Worm (Caenorhabditis elegans): ENCODE results near the gene B0496.11.

The B0496.11 gene

DNA sequence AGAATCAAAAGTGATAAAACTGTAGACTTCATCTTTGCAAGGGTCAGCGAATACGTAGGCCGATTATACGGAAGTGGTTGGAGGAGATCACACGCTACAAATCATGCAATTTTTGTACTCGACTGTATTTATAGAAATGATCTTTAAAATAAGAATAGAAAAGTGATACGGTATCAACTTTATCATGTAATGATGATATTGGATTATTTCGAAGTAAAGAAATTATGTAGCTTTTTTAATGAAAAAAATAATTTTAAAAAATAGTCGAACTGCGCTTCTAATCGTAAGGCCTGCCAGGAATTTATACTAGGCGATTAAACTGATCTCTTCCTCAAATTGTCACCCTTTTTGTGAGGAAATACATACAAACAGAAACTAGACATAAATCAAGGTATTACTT lies at the start of gene B0496.11:
B0496.11 (minus strand) TSS at position 101 of the 400 bp plus-strand sequence.
- TF ChIP-seq F13C5.2 (tag; optimal IDR thresholded peaks at IDR 0.05) (no peak), tbx-37 (GFP tag; conservative IDR thresholded peaks at IDR 0.05) (no peak), B0310.2 (tag; optimal IDR thresholded peaks at IDR 0.05) (no peak), hmg-4 (GFP tag; optimal IDR thresholded peaks at IDR 0.05) (no peak), scrt-1 (GFP tag; IDR thresholded peaks at IDR 0.05) (no peak), hnd-1 (tag; optimal IDR thresholded peaks at IDR 0.05) (no peak), pes-1 (GFP tag; IDR thresholded peaks at IDR 0.05) (no peak), aly-1 (tag; optimal IDR thresholded peaks at IDR 0.05) (no peak), hmbx-1 (tag; optimal IDR thresholded peaks at IDR 0.05) (no peak), ets-7 (tag; optimal IDR thresholded peaks at IDR 0.05) (no peak), flt-1 (GFP tag; IDR thresholded peaks at IDR 0.05) (no peak), sea-1 (GFP tag; conservative IDR thresholded peaks at IDR 0.05) (no peak)

DNA sequence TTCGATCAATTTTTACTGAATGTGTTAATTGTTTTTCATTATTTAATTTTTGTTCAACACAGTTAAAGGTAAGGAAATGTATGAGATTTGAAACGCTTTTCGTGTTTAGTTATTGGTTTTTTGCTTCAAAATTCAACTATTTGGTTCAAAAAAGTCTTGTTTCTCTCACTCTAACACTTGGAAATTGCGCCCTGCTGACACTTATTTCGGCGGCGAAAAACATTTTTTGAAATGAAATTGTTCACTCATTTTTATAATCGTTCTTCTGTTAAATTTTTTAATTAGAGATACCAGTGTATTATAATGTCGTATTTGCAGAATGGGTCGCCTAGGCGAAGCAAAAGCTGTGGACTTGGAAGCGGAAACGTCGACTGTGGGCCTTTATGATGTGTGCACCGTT lies 44.4 kb upstream of the B0496.11 start, which contains the start of gene rod-1:
rod-1 (plus strand) TSS at position 319 of the 400 bp plus-strand sequence.
- TF ChIP-seq ama-1 (optimal IDR thresholded peaks at IDR 0.05) (no peak), tra-4 (tag; optimal IDR thresholded peaks at IDR 0.05) (no peak), F13C5.2 (tag; optimal IDR thresholded peaks at IDR 0.05) (no peak), hmbx-1 (tag; optimal IDR thresholded peaks at IDR 0.05) (no peak), ceh-13 (GFP tag; optimal IDR thresholded peaks at IDR 0.05) (no peak), scrt-1 (GFP tag; IDR thresholded peaks at IDR 0.05) (no peak), ets-7 (tag; optimal IDR thresholded peaks at IDR 0.05) (no peak), flt-1 (GFP tag; IDR thresholded peaks at IDR 0.05) (no peak), hmg-4 (GFP tag; optimal IDR thresholded peaks at IDR 0.05) (no peak)

DNA sequence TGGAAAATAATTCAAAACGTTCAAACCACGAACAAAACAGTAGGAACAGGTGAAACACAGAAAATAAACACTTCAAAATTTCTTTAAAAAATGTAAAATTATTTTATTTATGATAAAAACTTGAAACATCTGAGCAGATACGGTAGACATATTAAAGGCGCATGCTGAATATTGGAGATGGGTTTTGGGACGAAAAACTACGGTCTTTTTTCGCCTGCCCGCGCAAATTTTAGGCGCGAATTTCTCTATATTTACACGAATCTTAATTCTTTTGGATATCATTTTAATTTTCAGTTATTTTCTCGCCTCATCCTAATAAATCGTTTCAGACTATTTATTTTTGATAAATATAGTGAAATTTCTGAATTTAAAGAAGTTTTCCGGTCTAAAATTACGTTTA lies 43.9 kb upstream of the B0496.11 start:
- TF ChIP-seq B0310.2 (tag; optimal IDR thresholded peaks at IDR 0.05): no peak
- TF ChIP-seq hmbx-1 (tag; optimal IDR thresholded peaks at IDR 0.05): no peak
- TF ChIP-seq pes-1 (GFP tag; IDR thresholded peaks at IDR 0.05): no peak
- TF ChIP-seq tbx-37 (GFP tag; conservative IDR thresholded peaks at IDR 0.05): no peak
- no peak for TF ChIP-seq ceh-36 (tag; optimal IDR thresholded peaks at IDR 0.05)
- no peak for TF ChIP-seq flt-1 (GFP tag; IDR thresholded peaks at IDR 0.05)

DNA sequence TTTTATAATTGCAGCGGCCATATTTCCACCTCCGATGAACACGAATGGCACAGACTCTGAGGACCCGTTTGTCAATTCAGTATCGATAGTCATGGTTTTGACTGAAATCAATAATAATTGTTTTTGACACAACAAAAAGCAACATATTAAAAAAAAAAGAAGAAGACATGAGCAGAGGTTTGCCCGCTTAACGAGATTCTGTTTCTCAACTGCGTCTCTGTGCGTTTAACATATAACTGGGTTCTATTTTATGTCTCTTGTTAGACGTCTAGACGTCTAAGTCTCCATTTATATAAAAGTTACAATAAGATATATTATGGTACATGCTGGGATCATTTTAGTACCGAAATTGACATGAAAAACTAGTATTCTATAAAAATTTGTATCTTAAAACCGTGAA lies 43.4 kb upstream of the B0496.11 start, which contains the start of gene pycr-4:
pycr-4 (minus strand) TSS at position 101 of the 400 bp plus-strand sequence.
- TF ChIP-seq hmbx-1 (tag; optimal IDR thresholded peaks at IDR 0.05): no peak
- TF ChIP-seq ceh-36 (tag; optimal IDR thresholded peaks at IDR 0.05): no peak
- TF ChIP-seq ceh-13 (GFP tag; optimal IDR thresholded peaks at IDR 0.05): no peak
- no peak for TF ChIP-seq pes-1 (GFP tag; IDR thresholded peaks at IDR 0.05)
- no peak for TF ChIP-seq tbx-37 (GFP tag; conservative IDR thresholded peaks at IDR 0.05)
- no peak for TF ChIP-seq flt-1 (GFP tag; IDR thresholded peaks at IDR 0.05)
- no peak for TF ChIP-seq ets-7 (tag; optimal IDR thresholded peaks at IDR 0.05)
- TF ChIP-seq sea-1 (GFP tag; conservative IDR thresholded peaks at IDR 0.05): no peak
- no peak for TF ChIP-seq F13C5.2 (tag; optimal IDR thresholded peaks at IDR 0.05)
- TF ChIP-seq aly-1 (tag; optimal IDR thresholded peaks at IDR 0.05): no peak
- TF ChIP-seq tbx-11 (GFP tag; IDR thresholded peaks at IDR 0.05): no peak
- TF ChIP-seq hmg-4 (GFP tag; optimal IDR thresholded peaks at IDR 0.05): no peak
- TF ChIP-seq B0310.2 (tag; optimal IDR thresholded peaks at IDR 0.05): no peak

DNA sequence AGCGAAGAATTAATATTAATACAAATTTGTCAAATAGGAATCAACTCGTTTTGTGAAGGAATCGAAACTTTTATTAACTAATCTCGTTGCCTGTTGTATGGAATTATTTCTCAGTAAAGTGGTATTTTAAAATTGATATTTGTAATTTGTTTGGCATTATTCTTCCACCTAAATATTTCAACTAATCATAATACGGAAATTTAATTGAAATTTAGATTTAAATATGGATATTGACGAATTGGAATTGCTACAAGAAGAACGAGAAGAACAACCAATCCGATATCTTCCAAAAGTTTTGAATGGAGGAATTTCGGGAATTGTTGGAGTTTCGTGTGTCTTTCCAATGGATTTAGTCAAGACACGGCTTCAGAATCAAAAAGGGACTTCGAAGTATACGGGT lies 41.1 kb upstream of the B0496.11 start, which contains the start of gene slc-25A18.2:
slc-25A18.2 (plus strand) TSS at position 216 of the 400 bp plus-strand sequence.
- TF ChIP-seq tra-4 (tag; optimal IDR thresholded peaks at IDR 0.05): no peak
- TF ChIP-seq tbx-37 (GFP tag; conservative IDR thresholded peaks at IDR 0.05): no peak
- no peak for TF ChIP-seq hmbx-1 (tag; optimal IDR thresholded peaks at IDR 0.05)
- TF ChIP-seq ceh-36 (tag; optimal IDR thresholded peaks at IDR 0.05): no peak
- no peak for TF ChIP-seq ama-1 (optimal IDR thresholded peaks at IDR 0.05)
- TF ChIP-seq hnd-1 (tag; optimal IDR thresholded peaks at IDR 0.05): no peak
- TF ChIP-seq scrt-1 (GFP tag; IDR thresholded peaks at IDR 0.05): no peak
- TF ChIP-seq flt-1 (GFP tag; IDR thresholded peaks at IDR 0.05): no peak
- TF ChIP-seq hmg-4 (GFP tag; optimal IDR thresholded peaks at IDR 0.05): no peak
- TF ChIP-seq pes-1 (GFP tag; IDR thresholded peaks at IDR 0.05): no peak
- TF ChIP-seq F13C5.2 (tag; optimal IDR thresholded peaks at IDR 0.05): no peak
- TF ChIP-seq tbx-11 (GFP tag; IDR thresholded peaks at IDR 0.05): no peak
- no peak for TF ChIP-seq ets-7 (tag; optimal IDR thresholded peaks at IDR 0.05)
- TF ChIP-seq ceh-13 (GFP tag; optimal IDR thresholded peaks at IDR 0.05): no peak
- no peak for TF ChIP-seq sea-1 (GFP tag; conservative IDR thresholded peaks at IDR 0.05)

DNA sequence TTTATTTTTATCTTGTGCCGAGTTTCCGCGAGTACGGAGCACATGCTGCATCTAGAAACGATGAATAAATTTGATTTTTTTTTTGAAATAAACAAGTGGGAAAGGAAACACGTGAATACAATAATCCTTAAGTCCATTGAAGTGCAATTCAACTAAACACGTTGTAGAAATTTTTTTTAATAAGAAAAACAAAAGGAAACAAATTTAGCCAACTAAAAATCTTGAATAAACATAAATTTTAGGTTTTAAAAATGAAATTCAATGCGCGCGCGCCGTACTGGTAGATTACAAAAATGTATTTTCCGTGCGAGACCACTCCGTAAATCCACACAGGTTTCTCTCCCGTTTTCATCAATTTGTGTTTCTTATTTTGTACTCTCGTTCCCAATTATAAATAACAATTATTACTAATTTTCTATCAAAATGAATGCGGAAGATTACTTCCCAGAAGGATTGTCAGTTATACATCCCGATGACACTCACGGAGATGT lies 39.4 kb upstream of the B0496.11 start, which contains the start of the genes plk-3 and F55G1.6:
plk-3 (minus strand) TSS at position 51 of the 491 bp plus-strand sequence.
F55G1.6 (plus strand) TSS at position 359 of the 491 bp plus-strand sequence.
- TF ChIP-seq hnd-1 (tag; optimal IDR thresholded peaks at IDR 0.05) (no peak), ama-1 (optimal IDR thresholded peaks at IDR 0.05) (no peak), flt-1 (GFP tag; IDR thresholded peaks at IDR 0.05) (no peak), sea-1 (GFP tag; conservative IDR thresholded peaks at IDR 0.05) (no peak), tbx-11 (GFP tag; IDR thresholded peaks at IDR 0.05) (no peak), pes-1 (GFP tag; IDR thresholded peaks at IDR 0.05) (no peak), hmg-4 (GFP tag; optimal IDR thresholded peaks at IDR 0.05) (no peak)

DNA sequence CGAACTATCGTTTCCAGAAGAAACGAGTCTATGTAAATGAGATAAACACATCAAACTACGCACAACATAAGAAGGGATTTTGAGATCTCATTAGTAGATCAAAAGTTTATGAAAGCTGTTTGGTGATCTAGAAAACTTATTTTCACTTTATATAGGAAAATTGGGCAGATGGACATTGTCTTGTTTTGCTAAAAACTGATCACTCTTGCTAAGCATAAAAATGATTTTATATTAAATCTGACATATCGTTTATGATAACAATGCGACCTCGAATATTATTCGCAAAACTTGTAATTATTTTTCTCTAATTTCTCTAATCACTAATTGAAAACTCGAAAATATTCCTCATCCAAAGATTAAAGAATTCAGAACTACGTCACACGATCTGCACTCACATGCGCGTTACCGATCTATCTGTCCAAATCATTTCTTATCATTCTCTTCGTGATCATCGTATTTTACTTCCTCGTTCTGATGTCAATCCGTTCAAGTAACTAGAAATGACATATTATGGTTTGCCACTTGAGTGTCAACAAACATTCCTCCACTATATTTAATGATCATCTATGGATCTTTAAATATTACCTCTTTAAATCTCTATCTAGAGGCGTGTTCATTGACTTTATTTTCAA lies 36.1 kb upstream of the B0496.11 start, which contains the start of gene F55G1.7:
F55G1.7 (minus strand) TSS at position 51 of the 632 bp plus-strand sequence.
- TF ChIP-seq ets-7 (tag; optimal IDR thresholded peaks at IDR 0.05): no peak
- no peak for TF ChIP-seq pes-1 (GFP tag; IDR thresholded peaks at IDR 0.05)
- TF ChIP-seq hmg-4 (GFP tag; optimal IDR thresholded peaks at IDR 0.05): no peak
- TF ChIP-seq F13C5.2 (tag; optimal IDR thresholded peaks at IDR 0.05): no peak
- no peak for TF ChIP-seq flt-1 (GFP tag; IDR thresholded peaks at IDR 0.05)
- TF ChIP-seq hmbx-1 (tag; optimal IDR thresholded peaks at IDR 0.05): no peak
- no peak for TF ChIP-seq scrt-1 (GFP tag; IDR thresholded peaks at IDR 0.05)
- TF ChIP-seq sea-1 (GFP tag; conservative IDR thresholded peaks at IDR 0.05): no peak

All from whole organism, early embryonic.